Fruit fly (Drosophila melanogaster) S2 (cell line): ENCODE results near the gene CG14282.

Experiments used
- CG8478 ChIP-seq: fragments of >200 bp; optimal IDR thresholded peaks from 2 replicates; lab custom pipeline; 2018
- CTCF ChIP-seq, 2 experiments: fragments of >200 bp; optimal IDR thresholded peaks; 2 replicates each; lab custom pipeline; 2018

- no peak for TF ChIP-seq CG8478
- TF ChIP-seq CTCF (optimal IDR thresholded peaks at IDR 0.05; lab: Kevin White, UChicago): no peak
Observed at dm6 chr3R:19163972-19164819, 12.6 kb upstream of the CG14282 start, which contains the start of gene sqz.
